Fruit fly (Drosophila melanogaster): Measurements from ENCODE around the gene CG43736.

CG43736 gene

dm6 chrX:6852574-6852973, 11.1 kb upstream of the CG43736 start (continued):
- peak; percentile 30 for TF ChIP-seq grn (GFP tag; optimal IDR thresholded peaks at IDR 0.05)
- TF ChIP-seq CG17612 (GFP tag; IDR thresholded peaks at IDR 0.05) = peak; percentile 56; the same call in 1 of the 2 replicates
- TF ChIP-seq lilli (GFP tag; optimal IDR thresholded peaks at IDR 0.05) = peak; percentile 96
- TF ChIP-seq CG16813 (GFP tag; IDR thresholded peaks at IDR 0.05; ENCODE audit: partially characterized antibody) = no peak
- TF ChIP-seq crc (GFP tag; optimal IDR thresholded peaks at IDR 0.05) = peak; percentile 88
- peak; percentile 76 for TF ChIP-seq CG12236 (GFP tag; optimal IDR thresholded peaks at IDR 0.05)
- peak; percentile 71 for TF ChIP-seq CG14965 (GFP tag; optimal IDR thresholded peaks at IDR 0.05; ENCODE audit: borderline replicate concordance)
- peak; percentile 90 for TF ChIP-seq CG10654 (GFP tag; optimal IDR thresholded peaks at IDR 0.05)
- TF ChIP-seq chn (GFP tag; optimal IDR thresholded peaks at IDR 0.05) = peak; percentile 92
- peak; percentile 76 for TF ChIP-seq Sry-δ (GFP tag; optimal IDR thresholded peaks at IDR 0.05)
- peak; percentile 67 for TF ChIP-seq Nf-YB (GFP tag; optimal IDR thresholded peaks at IDR 0.05)
- peak; percentile 55; the same call in 1 of the 2 replicates for TF ChIP-seq chm (GFP tag; IDR thresholded peaks at IDR 0.05)
- peak; percentile 16; the same call in 1 of the 2 replicates for TF ChIP-seq Dip2 (GFP tag; IDR thresholded peaks at IDR 0.05)
- peak; percentile 90 for TF ChIP-seq trem (tag; optimal IDR thresholded peaks at IDR 0.05)
- peak; percentile 83 for TF ChIP-seq onecut (GFP tag; IDR thresholded peaks at IDR 0.05)
- TF ChIP-seq D (optimal IDR thresholded peaks at IDR 0.05) = no peak
- peak; percentile 81 for TF ChIP-seq D (GFP tag; optimal IDR thresholded peaks at IDR 0.05)
- peak; percentile 90 for TF ChIP-seq shn (GFP tag; optimal IDR thresholded peaks at IDR 0.05)
- peak in 1 of 3 experiments; percentile 11 for TF ChIP-seq Stat92E (GFP tag; optimal IDR thresholded peaks at IDR 0.05)
- peak; percentile 85 for TF ChIP-seq jing (GFP tag; optimal IDR thresholded peaks at IDR 0.05)
- TF ChIP-seq yki (optimal IDR thresholded peaks at IDR 0.05) = no peak
- TF ChIP-seq Gsc (GFP tag; IDR thresholded peaks at IDR 0.05) = no peak
- peak; percentile 83 for TF ChIP-seq esg (GFP tag; conservative IDR thresholded peaks at IDR 0.05)
- TF ChIP-seq gcm2 (GFP tag; optimal IDR thresholded peaks at IDR 0.05) = peak; percentile 72
- peak; percentile 81 for TF ChIP-seq Awh (GFP tag; IDR thresholded peaks at IDR 0.05)
- peak; percentile 93 for TF ChIP-seq ERR (GFP tag; optimal IDR thresholded peaks at IDR 0.05)
- peak; percentile 73 for TF ChIP-seq CG8281 (tag; optimal IDR thresholded peaks at IDR 0.05)
- TF ChIP-seq Lhr (GFP tag; optimal IDR thresholded peaks at IDR 0.05) = peak; percentile 83
- peak; percentile 86 for TF ChIP-seq Fer2 (tag; optimal IDR thresholded peaks at IDR 0.05)
- peak; percentile 97 for TF ChIP-seq CG17361 (GFP tag; IDR thresholded peaks at IDR 0.05)
- TF ChIP-seq HmgZ (tag; optimal IDR thresholded peaks at IDR 0.05) = peak; percentile 95
- TF ChIP-seq tll (GFP tag; optimal IDR thresholded peaks at IDR 0.05) = no peak
- peak; percentile 95 for TF ChIP-seq ind (GFP tag; optimal IDR thresholded peaks at IDR 0.05)
- TF ChIP-seq bigmax (GFP tag; optimal IDR thresholded peaks at IDR 0.05) = peak; percentile 13
- TF ChIP-seq PHDP (tag; optimal IDR thresholded peaks at IDR 0.05) = peak; percentile 91
- TF ChIP-seq dimm (GFP tag; IDR thresholded peaks at IDR 0.05) = peak; percentile 66
- peak; percentile 88 for TF ChIP-seq Mad (GFP tag; optimal IDR thresholded peaks at IDR 0.05)
- TF ChIP-seq H2.0 (GFP tag; IDR thresholded peaks at IDR 0.05) = peak; percentile 84
- TF ChIP-seq D19A (tag; optimal IDR thresholded peaks at IDR 0.05) = peak; percentile 84
- peak; percentile 90 for TF ChIP-seq CG13296 (GFP tag; optimal IDR thresholded peaks at IDR 0.05)
- peak; percentile 78 for TF ChIP-seq NK7.1 (GFP tag; optimal IDR thresholded peaks at IDR 0.05)
- peak; percentile 63 for TF ChIP-seq BEAF-32 (GFP tag; optimal IDR thresholded peaks at IDR 0.05)
- TF ChIP-seq HLH54F (GFP tag; optimal IDR thresholded peaks at IDR 0.05) = peak; percentile 93
- peak; percentile 83 for TF ChIP-seq D19B (GFP tag; optimal IDR thresholded peaks at IDR 0.05)
- peak; percentile 89 for TF ChIP-seq fd3F (GFP tag; optimal IDR thresholded peaks at IDR 0.05)
- TF ChIP-seq klu (GFP tag; IDR thresholded peaks at IDR 0.05) = peak; percentile 71
- TF ChIP-seq CG6683 (GFP tag; optimal IDR thresholded peaks at IDR 0.05) = peak; percentile 69
- TF ChIP-seq zen (tag; optimal IDR thresholded peaks at IDR 0.05) = peak; percentile 84
- peak; percentile 88 for TF ChIP-seq E2f1 (GFP tag; IDR thresholded peaks at IDR 0.05)
- TF ChIP-seq org-1 (GFP tag; optimal IDR thresholded peaks at IDR 0.05) = peak; percentile 86
- peak; percentile 82 for TF ChIP-seq CG11723 (GFP tag; optimal IDR thresholded peaks at IDR 0.05)

Measured in whole organism, embryonic.